Worm (Caenorhabditis elegans): Measurements from ENCODE around the gene T23F6.3.

ce11 chrIV:12684826-12685594 is 39.5 kb downstream of the T23F6.3 start:
- TF ChIP-seq klf-2 (GFP tag; conservative IDR thresholded peaks at IDR 0.05) (no peak), flt-1 (GFP tag; IDR thresholded peaks at IDR 0.05) (no peak)
